Worm (Caenorhabditis elegans): ENCODE data around the gene srw-19.
"Not testable (repeated sequence)": the region's sequence is repeated elsewhere in the genome, so short reads cannot be mapped to it uniquely, and the experiment has no call there.

The srw-19 gene

DNA sequence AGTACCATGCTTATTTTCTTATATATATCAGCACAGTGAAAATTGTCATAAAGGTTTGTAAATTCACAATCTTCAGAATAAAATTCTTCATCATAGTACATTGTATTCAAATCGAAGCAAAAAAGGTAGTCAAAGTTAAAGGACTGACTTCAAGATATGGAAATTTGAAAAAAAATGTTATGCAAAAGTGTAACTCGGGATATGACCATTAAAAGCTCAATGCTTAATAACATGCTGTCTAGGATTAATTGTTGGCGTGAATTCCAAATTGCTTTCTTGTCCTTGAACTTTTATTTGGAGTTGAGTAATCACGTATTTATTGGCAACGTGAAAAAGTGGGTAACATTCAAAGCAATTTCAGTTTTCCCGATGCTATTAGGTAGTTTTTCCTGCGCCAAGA, 6.4 kb downstream of the srw-19 start, which contains the start of gene srw-16:
Gene srw-16 (minus strand): TSS at position 101 of the 400 bp plus-strand sequence.
- TF ChIP-seq swsn-7 (tag; optimal IDR thresholded peaks at IDR 0.05) (no peak), zag-1 (tag; optimal IDR thresholded peaks at IDR 0.05) (no peak)

DNA sequence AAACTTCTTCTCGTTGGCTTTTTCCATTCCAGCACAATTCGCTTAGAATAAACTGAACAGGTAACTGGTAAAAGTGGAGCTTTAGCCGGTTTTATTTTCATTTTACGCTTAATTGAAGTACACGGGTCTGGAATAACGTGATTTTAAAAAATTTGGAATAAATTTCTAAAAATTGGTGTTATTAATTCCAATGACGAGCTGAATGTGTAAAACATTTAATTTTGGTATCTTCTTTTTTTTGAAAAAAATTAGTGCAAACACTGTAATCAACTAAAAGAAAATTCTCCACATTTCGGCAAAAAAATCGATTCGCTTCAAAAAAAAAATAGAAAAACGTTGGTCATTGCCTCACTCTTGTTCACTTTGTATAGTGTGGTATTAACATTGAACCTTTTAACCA, 8.9 kb downstream of the srw-19 start, which contains the start of gene T10H4.4:
Gene T10H4.4 (minus strand): TSS at position 101 of the 400 bp plus-strand sequence.
- no peak for TF ChIP-seq tbx-2 (tag; optimal IDR thresholded peaks at IDR 0.05)
- TF ChIP-seq dsc-1 (tag; optimal IDR thresholded peaks at IDR 0.05): no peak
- TF ChIP-seq mep-1 (tag; optimal IDR thresholded peaks at IDR 0.05): no peak
- no peak for TF ChIP-seq xbp-1 (tag; optimal IDR thresholded peaks at IDR 0.05)
- TF ChIP-seq snpc-4 (tag; optimal IDR thresholded peaks at IDR 0.05): no peak
- TF ChIP-seq unc-130 (tag; optimal IDR thresholded peaks at IDR 0.05): no peak
- no peak for TF ChIP-seq nhr-12 (tag; optimal IDR thresholded peaks at IDR 0.05)

DNA sequence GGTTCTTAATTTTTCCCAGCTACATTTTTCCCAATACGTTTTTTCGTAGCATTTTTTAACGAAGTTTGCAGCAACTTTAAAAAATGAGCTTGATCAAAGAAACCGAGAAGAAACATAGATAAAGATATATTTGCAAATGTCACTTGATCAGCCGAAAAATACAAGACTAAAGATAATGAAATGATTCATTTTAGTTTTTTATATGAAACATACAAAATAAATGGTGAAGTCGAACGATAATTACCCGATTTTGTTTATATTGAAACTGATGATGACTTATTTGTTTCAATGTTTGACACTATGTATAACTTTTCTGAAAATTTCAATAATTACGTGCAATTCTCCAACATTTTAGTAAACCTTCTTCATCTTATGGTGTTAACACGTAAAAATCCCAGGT, 12.9 kb downstream of the srw-19 start, which contains the start of gene srw-22:
Gene srw-22 (plus strand): TSS at position 301 of the 400 bp plus-strand sequence.
- TF ChIP-seq nhr-77 (tag; optimal IDR thresholded peaks at IDR 0.05): no peak
- no peak for TF ChIP-seq fkh-4 (tag; optimal IDR thresholded peaks at IDR 0.05; ENCODE audit: borderline replicate concordance)
- TF ChIP-seq tbx-2 (tag; optimal IDR thresholded peaks at IDR 0.05): no peak

DNA sequence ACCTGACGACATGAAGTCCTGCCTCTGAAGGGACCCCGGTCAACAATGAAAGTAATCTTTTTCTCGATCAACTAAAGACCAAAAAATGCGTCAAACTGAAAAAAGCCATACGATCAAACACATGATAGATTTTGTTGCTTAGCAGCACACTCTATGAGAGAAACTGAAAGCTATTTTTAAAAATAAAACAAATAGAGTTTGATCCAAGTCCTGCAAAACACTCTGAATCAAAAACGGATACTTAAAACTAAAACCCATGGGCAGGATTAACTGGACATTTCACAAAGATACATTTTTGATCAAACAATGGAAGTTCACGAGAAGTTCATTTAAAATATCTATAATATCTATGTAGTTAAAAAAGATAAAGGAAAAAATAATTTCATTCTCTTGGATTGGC, 13.8 kb downstream of the srw-19 start, which contains the start of gene T10H4.13:
Gene T10H4.13 (minus strand): TSS at position 101 of the 400 bp plus-strand sequence.
- TF ChIP-seq lin-35 (GFP tag; optimal IDR thresholded peaks at IDR 0.05) (no peak), ceh-88 (GFP tag; IDR thresholded peaks at IDR 0.05) (no peak), tlp-1 (tag; optimal IDR thresholded peaks at IDR 0.05) (no peak), C16A3.4 (tag; optimal IDR thresholded peaks at IDR 0.05) (no peak), egl-27 (tag; optimal IDR thresholded peaks at IDR 0.05) (no peak), ces-1 (GFP tag; optimal IDR thresholded peaks at IDR 0.05) (no peak), snpc-4 (tag; optimal IDR thresholded peaks at IDR 0.05) (no peak), nhr-47 (tag; optimal IDR thresholded peaks at IDR 0.05) (no peak), blmp-1 (tag; optimal IDR thresholded peaks at IDR 0.05) (no peak), ceh-82 (tag; optimal IDR thresholded peaks at IDR 0.05) (no peak), C04F5.9 (tag; optimal IDR thresholded peaks at IDR 0.05) (no peak), lin-13 (GFP tag; optimal IDR thresholded peaks at IDR 0.05) (no peak), fos-1 (tag; optimal IDR thresholded peaks at IDR 0.05) (no peak)

DNA sequence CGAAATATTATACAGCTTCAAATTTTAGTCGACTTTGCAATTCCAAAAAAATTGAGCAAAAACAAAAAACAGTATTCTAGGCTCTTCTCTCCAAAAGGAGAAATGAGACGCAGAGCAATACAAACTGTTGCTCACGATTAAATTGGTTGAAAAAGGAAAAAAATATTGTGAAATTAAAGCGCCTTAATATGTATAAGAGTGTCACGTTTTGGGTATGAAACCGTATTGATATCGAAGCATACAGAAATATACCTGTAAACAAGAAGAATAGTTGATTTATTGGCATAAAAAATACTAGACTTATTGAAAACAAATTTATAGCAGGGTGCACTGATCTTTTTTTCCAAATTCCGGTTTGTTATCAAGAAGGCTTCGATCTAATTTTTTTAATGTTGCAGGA, 15.4 kb downstream of the srw-19 start, which contains the start of gene M01B2.13:
Gene M01B2.13 (minus strand): TSS at position 101 of the 400 bp plus-strand sequence.
- TF ChIP-seq nhr-47 (tag; optimal IDR thresholded peaks at IDR 0.05) (no peak), nhr-19 (GFP tag; conservative IDR thresholded peaks at IDR 0.05) (no peak), unc-30 (tag; optimal IDR thresholded peaks at IDR 0.05) (no peak), lin-35 (GFP tag; optimal IDR thresholded peaks at IDR 0.05) (no peak), nhr-20 (tag; optimal IDR thresholded peaks at IDR 0.05) (no peak), ces-1 (GFP tag; optimal IDR thresholded peaks at IDR 0.05) (no peak), swsn-7 (tag; optimal IDR thresholded peaks at IDR 0.05) (no peak), snu-23 (GFP tag; optimal IDR thresholded peaks at IDR 0.05) (no peak), hlh-4 (tag; optimal IDR thresholded peaks at IDR 0.05) (no peak), lin-15B (tag; optimal IDR thresholded peaks at IDR 0.05) (no peak), nhr-76 (tag; optimal IDR thresholded peaks at IDR 0.05) (no peak)

DNA sequence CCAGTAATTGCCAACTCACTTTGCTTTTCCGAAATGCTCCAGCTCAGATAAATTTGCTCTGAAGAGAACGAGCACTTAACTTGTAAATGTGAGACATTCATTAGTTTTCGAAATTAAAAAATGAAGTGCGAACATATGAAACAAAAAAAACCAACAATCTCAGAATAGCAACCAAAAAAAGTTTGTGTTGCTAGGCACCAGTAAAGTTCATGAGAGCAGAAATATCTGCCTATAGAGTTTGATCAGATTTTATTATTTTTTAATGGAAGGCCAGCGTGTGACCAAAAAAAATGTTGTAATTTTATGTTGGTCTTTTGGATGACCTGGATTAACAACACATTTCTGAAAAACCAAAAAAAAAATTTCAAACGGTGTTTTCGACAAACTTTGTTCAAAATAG, 17.0 kb downstream of the srw-19 start, which contains the start of gene M01B2.12:
Gene M01B2.12 (minus strand): TSS at position 101 of the 400 bp plus-strand sequence.
- TF ChIP-seq nhr-20 (tag; optimal IDR thresholded peaks at IDR 0.05): no peak

DNA sequence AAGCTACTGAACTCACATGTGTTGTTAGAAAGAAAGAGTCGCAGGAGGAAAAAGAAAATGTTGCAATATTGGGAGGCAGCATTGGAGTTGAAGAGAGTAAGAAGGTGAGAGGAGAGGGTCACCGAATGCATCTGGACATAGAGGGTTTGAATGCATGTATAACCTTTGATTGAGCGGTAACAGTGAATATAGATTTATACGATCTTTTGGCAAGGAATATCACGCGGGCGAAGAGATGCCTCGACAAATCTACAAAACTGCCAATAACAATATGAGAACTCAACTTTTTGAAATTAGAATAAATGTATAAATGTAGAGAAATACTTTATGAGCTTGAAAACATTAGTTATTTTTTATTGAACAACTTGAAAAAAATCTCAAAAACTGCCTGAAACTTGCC, 18.8 kb downstream of the srw-19 start, which contains the start of gene M01B2.10:
Gene M01B2.10 (minus strand): TSS at position 101 of the 400 bp plus-strand sequence.
- TF ChIP-seq mef-2, fos-1, swsn-7 (tag; optimal IDR thresholded peaks at IDR 0.05): not testable (repeated sequence)

All from whole organism, L1 larva.